Worm (Caenorhabditis elegans) whole organism, midembryonic: ENCODE data around the gene F21D12.2.

Experiments
- T22C8.4 ChIP-seq: fragments of 200-800 bp; sonication (Bioruptor generic); IDR thresholded peaks from 2 replicates; pipeline ENCODE4 v1.3.6; 2022; ENCODE audit warnings: missing genetic modification characterization, missing compliant biosample characterization
- ref-1 ChIP-seq: fragments of 200-800 bp; sonication (Bioruptor generic); conservative IDR thresholded peaks from 2 replicates; pipeline ENCODE4 v1.3.6; 2022; ENCODE audit warnings: missing genetic modification reagents, missing genetic modification characterization, missing compliant biosample characterization
- ztf-29 ChIP-seq: fragments of 200-800 bp; sonication (Bioruptor generic); IDR thresholded peaks from 2 replicates; pipeline ENCODE4 v1.3.6; 2022; ENCODE audit warnings: missing genetic modification reagents, missing genetic modification characterization, missing compliant biosample characterization

DNA sequence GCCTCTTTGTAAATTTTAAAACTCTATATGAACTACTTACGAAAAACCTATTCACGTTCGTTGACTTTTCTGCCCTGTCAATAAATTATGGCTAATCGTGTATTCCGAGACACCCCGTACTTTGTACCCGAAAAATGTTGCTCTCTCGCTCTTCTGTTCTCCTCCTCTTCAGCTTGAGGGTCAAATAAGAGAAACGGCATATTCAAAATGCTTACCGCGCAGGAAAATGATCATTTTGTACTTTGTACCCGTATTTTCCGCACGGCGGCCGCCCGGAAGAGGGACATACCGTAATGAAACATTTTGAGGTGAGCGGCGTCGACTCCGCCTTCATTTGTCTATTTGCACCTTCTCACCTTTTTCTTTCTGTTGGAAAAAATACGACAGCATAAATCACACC, 26.1 kb downstream of the F21D12.2 start:
- TF ChIP-seq ref-1 (GFP tag; lab: Robert Waterston, UW): no peak
- 0 out of 2 replicates have a peak, but pooled peaks have one; percentile 9 for TF ChIP-seq ztf-29 (GFP tag; lab: Robert Waterston, UW)
- no peak for TF ChIP-seq T22C8.4
